Worm (Caenorhabditis elegans) whole organism, L4 larva: ENCODE measurements around the gene F49E11.2.

Experiments used
- F10B5.3 ChIP-seq: sonication (generic microtip); optimal IDR thresholded peaks from 2 replicates; lab custom pipeline; 2016; ENCODE audit warnings: mild to moderate bottlenecking, missing genetic modification characterization, missing compliant biosample characterization
- T26A8.4 ChIP-seq: fragments of 200-800 bp; sonication (Bioruptor generic); IDR thresholded peaks from 2 replicates; pipeline ENCODE4 v1.3.6; 2022; ENCODE audit warnings: missing genetic modification characterization, missing compliant biosample characterization
- ces-1 ChIP-seq: fragments of 150-350 bp; sonication (generic microtip); optimal IDR thresholded peaks from 4 replicates; lab custom pipeline; 2014; ENCODE audit warnings: missing biosample characterization, missing genetic modification reagents, missing genetic modification characterization
- dmd-9 ChIP-seq: fragments of 200-800 bp; sonication (Bioruptor generic); IDR thresholded peaks from 2 replicates; pipeline ENCODE4 v1.3.6; 2022; ENCODE audit warnings: missing genetic modification reagents, missing genetic modification characterization, missing compliant biosample characterization
- lin-39 ChIP-seq: fragments of 150-350 bp; optimal IDR thresholded peaks from 2 replicates; lab custom pipeline; 2014; ENCODE audit warnings: missing biosample characterization, missing genetic modification reagents, missing genetic modification characterization
- nhr-76 ChIP-seq: fragments of 150-350 bp; optimal IDR thresholded peaks from 2 replicates; lab custom pipeline; 2014; ENCODE audit warnings: missing biosample characterization, missing genetic modification characterization

ce11 chrIV:12985961-12986360, 52.8 kb downstream of the F49E11.2 start, which contains the start of gene K10D11.3:
- TF ChIP-seq F10B5.3 (tag; lab: Kevin White, UChicago) (no peak), ces-1 (no peak), lin-39 (tag; lab: Kevin White, UChicago) (no peak), dmd-9 (no peak), T26A8.4 (GFP tag; lab: Robert Waterston, UW) (no peak), nhr-76 (tag; lab: Kevin White, UChicago) (no peak)
